Worm (Caenorhabditis elegans) whole organism, mixed stage, embryonic: ENCODE results near the gene tag-196.

Experiments
- elt-3 ChIP-seq: fragments of 150-350 bp; optimal IDR thresholded peaks from 2 replicates; lab custom pipeline; 2014; ENCODE audit warnings: missing biosample characterization, missing genetic modification characterization
- lsy-2 ChIP-seq: fragments of 150-350 bp; optimal IDR thresholded peaks from 2 replicates; lab custom pipeline; 2014; ENCODE audit warnings: missing biosample characterization, missing genetic modification characterization
- nhr-28 ChIP-seq: fragments of 150-350 bp; optimal IDR thresholded peaks from 2 replicates; lab custom pipeline; 2014; ENCODE audit warnings: missing biosample characterization, missing genetic modification characterization
- unc-39 ChIP-seq: fragments of 150-350 bp; optimal IDR thresholded peaks from 2 replicates; lab custom pipeline; 2014; ENCODE audit warnings: missing biosample characterization, missing genetic modification characterization

DNA sequence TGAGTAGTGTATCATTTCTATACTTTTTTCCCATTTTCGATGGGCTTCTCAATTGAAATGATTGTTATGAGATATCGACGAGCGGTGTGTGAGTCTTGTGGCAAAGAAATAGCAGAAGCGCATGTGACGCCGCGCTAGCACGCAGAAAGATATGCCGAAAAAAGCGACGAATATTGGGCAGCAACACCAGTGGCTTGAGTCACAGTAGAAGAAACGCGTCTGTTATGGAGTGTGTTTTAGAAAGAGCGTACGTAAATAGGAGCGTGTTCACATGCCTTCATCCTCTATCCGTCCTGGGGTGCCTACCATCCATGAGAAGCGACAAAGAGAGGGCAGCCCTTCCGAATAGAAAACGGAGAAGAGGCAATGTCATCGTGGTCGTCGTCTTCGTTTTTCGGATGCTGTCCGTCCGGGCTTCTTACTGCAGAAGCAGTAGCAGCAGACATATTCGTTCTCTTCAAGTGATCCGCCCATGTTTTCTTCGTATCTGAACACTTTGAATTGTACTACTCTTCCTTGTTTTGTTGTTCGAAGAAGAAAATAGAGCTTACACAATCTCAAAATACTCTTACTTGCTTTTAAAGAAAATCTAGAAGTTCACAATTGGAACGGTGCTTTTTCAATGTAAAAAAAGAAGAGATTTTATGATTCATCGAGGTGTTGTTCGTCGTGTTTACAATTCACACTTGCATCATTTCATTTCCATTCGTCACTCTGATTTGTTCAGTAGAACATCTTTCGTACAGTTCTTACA lies 15.2 kb downstream of the tag-196 start:
- TF ChIP-seq unc-39 (tag; lab: Kevin White, UChicago): no peak
- TF ChIP-seq lsy-2 (tag; lab: Kevin White, UChicago): no peak
- TF ChIP-seq elt-3 (tag; lab: Kevin White, UChicago): no peak
- TF ChIP-seq nhr-28 (tag; lab: Kevin White, UChicago): no peak
